Worm (Caenorhabditis elegans): Measurements from ENCODE around the gene T05H10.1.

- TF ChIP-seq nhr-28 (tag; optimal IDR thresholded peaks at IDR 0.05) = no peak
- no peak for TF ChIP-seq tbx-8 (GFP tag; optimal IDR thresholded peaks at IDR 0.05)
- TF ChIP-seq mab-5 (tag; optimal IDR thresholded peaks at IDR 0.05) = no peak
These were observed 49.1 kb downstream of the T05H10.1 start for ce11 chrII:8091528-8091927.

Measured in whole organism, mixed stage, embryonic.